Worm (Caenorhabditis elegans) whole organism, late embryonic: ENCODE measurements around the gene Y45F10D.2.

Experiments used
- C38D4.7 ChIP-seq: fragments of 200-800 bp; sonication (Bioruptor generic); optimal IDR thresholded peaks from 2 replicates; lab custom pipeline; 2018; ENCODE audit warnings: mild to moderate bottlenecking, missing genetic modification characterization, moderate library complexity, missing compliant biosample characterization
- F13H6.1 ChIP-seq: sonication (generic microtip); optimal IDR thresholded peaks from 2 replicates; lab custom pipeline; 2016; ENCODE audit warnings: missing genetic modification characterization, missing compliant biosample characterization
- K02D7.2 ChIP-seq: sonication (generic microtip); optimal IDR thresholded peaks from 2 replicates; lab custom pipeline; 2017; ENCODE audit warnings: mild to moderate bottlenecking, missing genetic modification characterization, missing compliant biosample characterization
- ahr-1 ChIP-seq: sonication (generic microtip); optimal IDR thresholded peaks from 2 replicates; lab custom pipeline; 2016; ENCODE audit warnings: missing genetic modification characterization, missing compliant biosample characterization
- ceh-18 ChIP-seq: sonication (generic microtip); optimal IDR thresholded peaks from 2 replicates; lab custom pipeline; 2016; ENCODE audit warnings: missing genetic modification characterization, missing compliant biosample characterization
- ceh-2 ChIP-seq: sonication (generic microtip); optimal IDR thresholded peaks from 2 replicates; lab custom pipeline; 2016; ENCODE audit warnings: missing genotype, missing genetic modification characterization, missing compliant biosample characterization
- ceh-24 ChIP-seq: sonication (generic microtip); optimal IDR thresholded peaks from 2 replicates; lab custom pipeline; 2016; ENCODE audit warnings: mild to moderate bottlenecking, missing genetic modification characterization, missing compliant biosample characterization
- ceh-34 ChIP-seq: sonication (generic microtip); optimal IDR thresholded peaks from 2 replicates; lab custom pipeline; 2016; ENCODE audit warnings: mild to moderate bottlenecking, missing genetic modification characterization, missing compliant biosample characterization
- ceh-9 ChIP-seq: sonication (generic microtip); optimal IDR thresholded peaks from 2 replicates; lab custom pipeline; 2016; ENCODE audit warnings: mild to moderate bottlenecking, missing genetic modification characterization, inconsistent platforms, missing compliant biosample characterization
- dmd-4 ChIP-seq: sonication (generic microtip); optimal IDR thresholded peaks from 2 replicates; lab custom pipeline; 2016; ENCODE audit warnings: borderline replicate concordance, missing genetic modification characterization, missing compliant biosample characterization
- elt-2 ChIP-seq: sonication (generic microtip); optimal IDR thresholded peaks from 2 replicates; lab custom pipeline; 2016; ENCODE audit warnings: missing genetic modification reagents, missing genetic modification characterization, missing compliant biosample characterization
- elt-4 ChIP-seq: sonication (generic microtip); optimal IDR thresholded peaks from 2 replicates; lab custom pipeline; 2016; ENCODE audit warnings: missing genetic modification characterization, missing compliant biosample characterization
- eyg-1 ChIP-seq: sonication (generic microtip); optimal IDR thresholded peaks from 2 replicates; lab custom pipeline; 2016; ENCODE audit warnings: missing genotype, missing genetic modification characterization, missing compliant biosample characterization
- lin-11 ChIP-seq: fragments of 200-800 bp; sonication (Bioruptor generic); optimal IDR thresholded peaks from 2 replicates; lab custom pipeline; 2018; ENCODE audit warnings: mild to moderate bottlenecking, missing genetic modification characterization, missing compliant biosample characterization
- nfya-1 ChIP-seq: sonication (generic microtip); optimal IDR thresholded peaks from 2 replicates; lab custom pipeline; 2017; ENCODE audit warnings: missing genetic modification characterization, mild to moderate bottlenecking, missing compliant biosample characterization, antibody characterized with exemption, moderate library complexity
- npax-4 ChIP-seq: sonication (generic microtip); optimal IDR thresholded peaks from 2 replicates; lab custom pipeline; 2016; ENCODE audit warnings: missing genetic modification characterization, missing compliant biosample characterization
- pag-3 ChIP-seq: sonication (generic microtip); optimal IDR thresholded peaks from 2 replicates; lab custom pipeline; 2016; ENCODE audit warnings: missing compliant biosample characterization, missing genetic modification characterization, borderline replicate concordance
- pat-9 ChIP-seq: fragments of 200-800 bp; sonication (Bioruptor generic); optimal IDR thresholded peaks from 2 replicates; lab custom pipeline; 2018; ENCODE audit warnings: mild to moderate bottlenecking, missing genetic modification characterization, moderate library complexity, missing compliant biosample characterization
- pha-4 ChIP-seq: fragments of 150-350 bp; optimal IDR thresholded peaks from 2 replicates; lab custom pipeline; 2018; ENCODE audit warnings: missing biosample characterization, missing genetic modification reagents, missing genetic modification characterization
- rnt-1 ChIP-seq: sonication (generic microtip); optimal IDR thresholded peaks from 2 replicates; lab custom pipeline; 2016; ENCODE audit warnings: missing genetic modification characterization, missing compliant biosample characterization
- sdc-2 ChIP-seq: sonication (generic microtip); optimal IDR thresholded peaks from 2 replicates; lab custom pipeline; 2016; ENCODE audit warnings: missing genotype, missing genetic modification characterization, missing compliant biosample characterization
- sox-4 ChIP-seq: sonication (generic microtip); optimal IDR thresholded peaks from 2 replicates; lab custom pipeline; 2017; ENCODE audit warnings: mild to moderate bottlenecking, missing genetic modification characterization, inconsistent platforms, missing compliant biosample characterization
- tbx-2 ChIP-seq: sonication (generic microtip); optimal IDR thresholded peaks from 2 replicates; lab custom pipeline; 2016; ENCODE audit warnings: missing genetic modification characterization, missing compliant biosample characterization
- tbx-7 ChIP-seq: sonication (generic microtip); optimal IDR thresholded peaks from 2 replicates; lab custom pipeline; 2016; ENCODE audit warnings: missing genotype, missing genetic modification characterization, missing compliant biosample characterization
- unc-3 ChIP-seq, 2 experiments: fragments of 200-800 bp in 1 of 2; sonication (Bioruptor generic) in 1 of 2; sonication (generic microtip) in 1 of 2; conservative IDR thresholded peaks in 1 of 2; optimal IDR thresholded peaks in 1 of 2; 2 replicates each; pipeline versions ENCODE4 v1.3.6 to Lab custom; 2016 to 2022; ENCODE audit warnings: missing compliant biosample characterization in 2 of 2, missing genetic modification characterization in 2 of 2, missing genetic modification reagents in 1 of 2
- unc-86 ChIP-seq: sonication (generic microtip); optimal IDR thresholded peaks from 2 replicates; lab custom pipeline; 2016; ENCODE audit warnings: missing genetic modification characterization, missing compliant biosample characterization
- zip-5 ChIP-seq: sonication (generic microtip); optimal IDR thresholded peaks from 2 replicates; lab custom pipeline; 2016; ENCODE audit warnings: missing genetic modification characterization, missing compliant biosample characterization

Gene Y45F10D.2

DNA sequence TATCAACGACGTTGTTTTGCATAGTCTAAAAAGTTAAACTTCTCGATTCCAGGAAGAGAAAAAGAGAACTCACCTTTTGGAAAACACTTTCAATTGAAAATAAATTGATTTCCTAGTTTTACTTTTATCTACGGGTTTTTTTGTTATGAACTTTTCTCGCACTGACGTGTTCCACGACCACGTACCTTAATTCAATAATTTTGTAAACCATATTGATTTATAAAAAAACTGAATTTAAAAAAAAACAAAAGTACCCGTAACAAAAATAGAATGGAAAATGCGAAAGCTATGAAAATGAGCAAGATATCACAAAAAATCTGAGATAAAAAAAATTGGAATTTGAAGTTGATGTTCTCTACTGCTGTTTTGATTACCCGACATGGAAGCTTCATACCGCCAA is 32.2 kb downstream of the Y45F10D.2 start, which contains the start of gene C47A4.3:
TSS of gene C47A4.3 (minus strand) at position 101 of the 400 bp plus-strand sequence.
- no peak for TF ChIP-seq sdc-2 (tag; lab: Kevin White, UChicago)
- no peak for TF ChIP-seq unc-3 (GFP tag; conservative IDR thresholded peaks at IDR 0.05; lab: Robert Waterston, UW)
- no peak for TF ChIP-seq unc-3 (tag; optimal IDR thresholded peaks at IDR 0.05; lab: Kevin White, UChicago)
- no peak for TF ChIP-seq ceh-24
- TF ChIP-seq ceh-9 (tag; lab: Kevin White, UChicago) = no peak
- no peak for TF ChIP-seq pat-9
- no peak for TF ChIP-seq ceh-34 (tag; lab: Kevin White, UChicago)
- TF ChIP-seq elt-4 (tag; lab: Kevin White, UChicago) = no peak
- TF ChIP-seq unc-86 (tag; lab: Kevin White, UChicago) = no peak
- no peak for TF ChIP-seq ceh-2 (tag; lab: Kevin White, UChicago)
- TF ChIP-seq zip-5 (tag; lab: Kevin White, UChicago) = no peak
- no peak for TF ChIP-seq elt-2 (tag; lab: Kevin White, UChicago)
- no peak for TF ChIP-seq ahr-1
- TF ChIP-seq nfya-1 = no peak
- no peak for TF ChIP-seq rnt-1 (tag; lab: Kevin White, UChicago)
- TF ChIP-seq tbx-2 (tag; lab: Kevin White, UChicago) = no peak
- TF ChIP-seq ceh-18 (tag; lab: Kevin White, UChicago) = no peak
- no peak for TF ChIP-seq dmd-4
- no peak for TF ChIP-seq C38D4.7 (GFP tag; lab: Kevin White, UChicago)
- TF ChIP-seq, all 69 proteins: peak for 0

ce11 chrIV:13727865-13728264 is 46.6 kb downstream of the Y45F10D.2 start:
- TF ChIP-seq elt-2 (tag; lab: Kevin White, UChicago) (peak; percentile 62), ceh-34 (tag; lab: Kevin White, UChicago) (no peak)
- TF ChIP-seq, all 69 proteins: peak for 1

ce11 chrIV:13726630-13727029 is 47.8 kb downstream of the Y45F10D.2 start, which contains the start of gene ent-4:
ent-4 (plus strand) TSS chrIV:13726930.
- TF ChIP-seq elt-2 (tag; lab: Kevin White, UChicago) (no peak), tbx-7 (tag; lab: Kevin White, UChicago) (no peak), ceh-2 (tag; lab: Kevin White, UChicago) (no peak), pha-4 (tag; lab: Kevin White, UChicago) (no peak), lin-11 (no peak), sox-4 (tag; lab: Kevin White, UChicago) (no peak), pag-3 (tag; lab: Kevin White, UChicago) (no peak), K02D7.2 (tag; lab: Kevin White, UChicago) (no peak), npax-4 (tag; lab: Kevin White, UChicago) (no peak)

DNA sequence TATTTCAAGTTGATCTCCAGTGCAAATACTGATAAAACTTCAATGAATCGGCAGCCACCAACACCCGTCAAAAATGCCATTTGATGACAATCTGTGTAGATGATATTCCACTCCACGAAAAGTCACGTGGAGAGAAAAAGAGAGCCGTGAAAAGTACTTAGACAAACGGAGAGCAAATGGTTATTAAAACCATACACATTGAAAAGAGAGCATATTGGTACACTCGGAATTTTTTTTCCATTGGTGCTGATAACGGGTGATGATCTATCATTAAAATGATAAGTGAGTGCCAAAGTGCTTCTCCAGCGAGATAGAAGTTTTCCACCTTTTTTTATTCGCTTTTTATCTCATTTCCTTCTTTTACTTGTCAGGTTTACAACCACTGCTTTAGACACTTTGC is 49.3 kb downstream of the Y45F10D.2 start:
- TF ChIP-seq rnt-1 (tag; lab: Kevin White, UChicago) (no peak), ahr-1 (no peak), eyg-1 (tag; lab: Kevin White, UChicago) (no peak), F13H6.1 (tag; lab: Kevin White, UChicago) (no peak)
- TF ChIP-seq, all 69 proteins: peak for 0
